Worm (Caenorhabditis elegans) whole organism, L2 larva: ENCODE measurements around the gene C53A3.1.

ENCODE experiments used
- R02D3.7 ChIP-seq: fragments of 150-350 bp; optimal IDR thresholded peaks from 2 replicates; lab custom pipeline; 2014; ENCODE audit warnings: missing biosample characterization, missing genetic modification characterization
- Y55F3AM.14 ChIP-seq: fragments of 200-800 bp; sonication (Bioruptor generic); optimal IDR thresholded peaks from 2 replicates; lab custom pipeline; 2018; ENCODE audit warnings: mild to moderate bottlenecking, missing genetic modification characterization, missing compliant biosample characterization
- ZK546.5 ChIP-seq: sonication (generic microtip); optimal IDR thresholded peaks from 2 replicates; lab custom pipeline; 2017; ENCODE audit warnings: missing biosample characterization, missing genetic modification characterization
- alr-1 ChIP-seq: fragments of 150-350 bp; optimal IDR thresholded peaks from 2 replicates; lab custom pipeline; 2014; ENCODE audit warnings: missing biosample characterization, missing genetic modification characterization
- ama-1 ChIP-seq: fragments of 150-350 bp; optimal IDR thresholded peaks from 2 replicates; lab custom pipeline; 2018; ENCODE audit warnings: inconsistent platforms
- blmp-1 ChIP-seq: sonication (generic microtip); optimal IDR thresholded peaks from 2 replicates; lab custom pipeline; 2017; ENCODE audit warnings: missing genetic modification characterization, mild to moderate bottlenecking, missing compliant biosample characterization, antibody characterized with exemption, moderate library complexity; ENCODE audit not compliant: insufficient read depth
- ceh-16 ChIP-seq: fragments of 150-350 bp; optimal IDR thresholded peaks from 2 replicates; lab custom pipeline; 2014; ENCODE audit warnings: missing biosample characterization, missing genetic modification characterization
- ceh-82 ChIP-seq: fragments of 150-350 bp; optimal IDR thresholded peaks from 2 replicates; lab custom pipeline; 2014; ENCODE audit warnings: missing biosample characterization, missing genetic modification characterization
- crh-2 ChIP-seq: sonication (generic microtip); optimal IDR thresholded peaks from 2 replicates; lab custom pipeline; 2017; ENCODE audit warnings: missing biosample characterization, missing genetic modification characterization
- dmd-4 ChIP-seq: sonication (generic microtip); optimal IDR thresholded peaks from 2 replicates; lab custom pipeline; 2017; ENCODE audit warnings: missing biosample characterization, missing genetic modification characterization
- elt-1 ChIP-seq: fragments of 150-350 bp; optimal IDR thresholded peaks from 2 replicates; lab custom pipeline; 2014; ENCODE audit warnings: missing biosample characterization, missing genetic modification characterization
- elt-3 ChIP-seq: sonication (generic microtip); optimal IDR thresholded peaks from 2 replicates; lab custom pipeline; 2017; ENCODE audit warnings: missing biosample characterization, missing genetic modification characterization
- fos-1 ChIP-seq: fragments of 150-350 bp; optimal IDR thresholded peaks from 2 replicates; lab custom pipeline; 2014; ENCODE audit warnings: missing biosample characterization, missing genetic modification characterization
- gmeb-1 ChIP-seq: fragments of 150-350 bp; optimal IDR thresholded peaks from 2 replicates; lab custom pipeline; 2014; ENCODE audit warnings: missing biosample characterization, missing genetic modification characterization
- lin-13 ChIP-seq: fragments of 150-350 bp; optimal IDR thresholded peaks from 2 replicates; lab custom pipeline; 2014; ENCODE audit warnings: missing biosample characterization, missing genetic modification reagents, missing genetic modification characterization
- lsy-2 ChIP-seq, 2 experiments: fragments of 150-350 bp in 1 of 2; sonication (generic microtip) in 1 of 2; optimal IDR thresholded peaks; 2 replicates each; lab custom pipeline; 2014 to 2017; ENCODE audit warnings: missing biosample characterization in 2 of 2, missing genetic modification characterization in 2 of 2
- mab-5 ChIP-seq: fragments of 150-350 bp; optimal IDR thresholded peaks from 2 replicates; lab custom pipeline; 2014; ENCODE audit warnings: missing biosample characterization, missing genetic modification characterization
- mbf-1 ChIP-seq: sonication (generic microtip); optimal IDR thresholded peaks from 2 replicates; lab custom pipeline; 2017; ENCODE audit warnings: missing biosample characterization, missing genetic modification characterization
- mdl-1 ChIP-seq, 2 experiments: fragments of 150-350 bp in 1 of 2; sonication (generic microtip) in 1 of 2; optimal IDR thresholded peaks; 2 replicates each; lab custom pipeline; 2017; ENCODE audit warnings: missing biosample characterization in 2 of 2, missing genetic modification characterization in 2 of 2
- nhr-11 ChIP-seq: fragments of 150-350 bp; optimal IDR thresholded peaks from 2 replicates; lab custom pipeline; 2014; ENCODE audit warnings: missing biosample characterization, missing genetic modification characterization
- nhr-129 ChIP-seq: fragments of 150-350 bp; optimal IDR thresholded peaks from 2 replicates; lab custom pipeline; 2014; ENCODE audit warnings: missing biosample characterization, missing genetic modification characterization
- nhr-21 ChIP-seq: fragments of 150-350 bp; optimal IDR thresholded peaks from 2 replicates; lab custom pipeline; 2014; ENCODE audit warnings: missing biosample characterization, missing genetic modification characterization
- nhr-23 ChIP-seq: fragments of 150-350 bp; optimal IDR thresholded peaks from 2 replicates; lab custom pipeline; 2014; ENCODE audit warnings: missing biosample characterization, missing genetic modification reagents, missing genetic modification characterization
- nhr-25 ChIP-seq: fragments of 150-350 bp; sonication (generic microtip); optimal IDR thresholded peaks from 3 replicates; lab custom pipeline; 2014; ENCODE audit warnings: missing biosample characterization, missing genetic modification characterization
- nhr-6 ChIP-seq: fragments of 150-350 bp; optimal IDR thresholded peaks from 2 replicates; lab custom pipeline; 2014; ENCODE audit warnings: missing biosample characterization, missing genetic modification characterization
- nhr-77 ChIP-seq: fragments of 150-350 bp; optimal IDR thresholded peaks from 2 replicates; lab custom pipeline; 2014; ENCODE audit warnings: missing biosample characterization, missing genetic modification characterization
- peb-1 ChIP-seq: fragments of 150-350 bp; optimal IDR thresholded peaks from 2 replicates; lab custom pipeline; 2014; ENCODE audit warnings: missing biosample characterization, missing genetic modification characterization
- sma-9 ChIP-seq, 2 experiments: fragments of 150-350 bp in 1 of 2; sonication (generic microtip) in 1 of 2; optimal IDR thresholded peaks; 2 replicates each; lab custom pipeline; 2014 to 2016; ENCODE audit warnings: missing genetic modification characterization in 2 of 2, mild to moderate bottlenecking in 1 of 2, missing biosample characterization in 1 of 2, missing compliant biosample characterization in 1 of 2, missing genetic modification reagents in 1 of 2, moderate library complexity in 1 of 2
- snpc-4 ChIP-seq: fragments of 150-350 bp; optimal IDR thresholded peaks from 2 replicates; lab custom pipeline; 2014; ENCODE audit warnings: missing biosample characterization, missing genetic modification characterization
- unc-39 ChIP-seq: fragments of 150-350 bp; optimal IDR thresholded peaks from 2 replicates; lab custom pipeline; 2014; ENCODE audit warnings: missing biosample characterization, missing genetic modification characterization
- unc-55 ChIP-seq: fragments of 150-350 bp; sonication (generic microtip); optimal IDR thresholded peaks from 3 replicates; lab custom pipeline; 2014; ENCODE audit warnings: missing biosample characterization, missing genetic modification reagents, missing genetic modification characterization
- unc-62 ChIP-seq: fragments of 150-350 bp; optimal IDR thresholded peaks from 2 replicates; lab custom pipeline; 2014; ENCODE audit warnings: missing biosample characterization, missing genetic modification reagents, missing genetic modification characterization
- zag-1 ChIP-seq: fragments of 150-350 bp; optimal IDR thresholded peaks from 2 replicates; lab custom pipeline; 2014; ENCODE audit warnings: missing biosample characterization, missing genetic modification characterization
- ztf-1 ChIP-seq: fragments of 200-800 bp; sonication (Bioruptor generic); conservative IDR thresholded peaks from 2 replicates; pipeline ENCODE4 v1.3.6; 2022; ENCODE audit warnings: missing genetic modification characterization, missing compliant biosample characterization
- ztf-11 ChIP-seq: sonication (generic microtip); optimal IDR thresholded peaks from 2 replicates; lab custom pipeline; 2017; ENCODE audit warnings: missing biosample characterization, missing genetic modification characterization
- ztf-4 ChIP-seq: fragments of 150-350 bp; optimal IDR thresholded peaks from 2 replicates; lab custom pipeline; 2014; ENCODE audit warnings: missing biosample characterization, missing genetic modification characterization

C53A3.1 gene

DNA sequence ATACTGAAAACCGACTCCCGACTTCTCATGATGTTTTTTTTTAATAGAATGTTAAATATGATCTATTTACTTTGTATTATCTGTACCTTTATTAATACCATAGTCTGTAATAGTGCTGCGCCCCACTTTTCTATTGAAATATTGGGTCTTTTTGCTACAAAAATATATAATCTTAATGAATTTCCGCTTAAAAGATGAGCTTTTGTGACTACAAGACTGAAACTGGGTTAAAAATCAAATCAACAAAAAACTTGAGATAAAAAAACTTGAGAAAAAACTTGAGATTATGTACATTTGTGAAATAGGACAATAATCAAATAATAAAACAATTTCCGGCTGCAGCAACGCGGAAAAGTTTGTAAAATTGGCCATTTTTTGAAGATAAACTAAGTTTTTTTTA, 29.2 kb downstream of the C53A3.1 start, which contains the start of gene K09H11.15:
TSS of gene K09H11.15 (minus strand) at position 101 of the 400 bp plus-strand sequence.
- TF ChIP-seq ztf-11 (no peak), ama-1 (lab: Kevin White, UChicago) (no peak), mab-5 (tag; lab: Kevin White, UChicago) (no peak), nhr-11 (tag; lab: Kevin White, UChicago) (no peak), unc-39 (tag; lab: Kevin White, UChicago) (no peak), nhr-25 (tag; lab: Kevin White, UChicago) (no peak), unc-62 (GFP tag; lab: Kevin White, UChicago) (no peak), nhr-77 (tag; lab: Kevin White, UChicago) (no peak), fos-1 (no peak), mbf-1 (tag; lab: Kevin White, UChicago) (no peak)

DNA sequence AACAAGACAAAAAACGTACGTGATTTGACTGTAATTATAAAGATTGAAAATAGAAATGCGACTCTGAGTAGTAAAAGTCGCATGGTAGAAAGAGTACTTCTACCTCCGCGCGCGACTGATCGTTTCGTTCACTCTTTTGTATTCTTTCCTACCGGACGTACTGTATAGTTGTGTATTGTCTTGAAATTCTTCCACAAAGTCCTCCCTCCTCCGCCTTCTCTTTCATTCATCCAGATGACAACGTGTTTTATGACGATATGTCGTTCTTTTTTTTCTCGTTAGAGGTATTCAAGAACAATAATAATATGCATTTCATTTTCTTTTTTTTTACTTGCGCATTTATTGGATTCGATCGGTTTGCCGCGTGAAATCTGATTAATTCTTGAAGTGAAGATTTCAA, 33.6 kb downstream of the C53A3.1 start, which contains the start of gene K09H11.4:
TSS of gene K09H11.4 (minus strand) at position 101 of the 400 bp plus-strand sequence.
- TF ChIP-seq unc-39 (tag; lab: Kevin White, UChicago), result no peak
- no peak for TF ChIP-seq ZK546.5
- no peak for TF ChIP-seq gmeb-1 (tag; lab: Kevin White, UChicago)
- no peak for TF ChIP-seq lin-13 (GFP tag; lab: Kevin White, UChicago)
- TF ChIP-seq unc-62 (GFP tag; lab: Kevin White, UChicago), result no peak
- TF ChIP-seq lsy-2 (tag; optimal IDR thresholded peaks at IDR 0.05; lab: Kevin White, UChicago), result no peak
- no peak for TF ChIP-seq nhr-23 (tag; lab: Kevin White, UChicago)

DNA sequence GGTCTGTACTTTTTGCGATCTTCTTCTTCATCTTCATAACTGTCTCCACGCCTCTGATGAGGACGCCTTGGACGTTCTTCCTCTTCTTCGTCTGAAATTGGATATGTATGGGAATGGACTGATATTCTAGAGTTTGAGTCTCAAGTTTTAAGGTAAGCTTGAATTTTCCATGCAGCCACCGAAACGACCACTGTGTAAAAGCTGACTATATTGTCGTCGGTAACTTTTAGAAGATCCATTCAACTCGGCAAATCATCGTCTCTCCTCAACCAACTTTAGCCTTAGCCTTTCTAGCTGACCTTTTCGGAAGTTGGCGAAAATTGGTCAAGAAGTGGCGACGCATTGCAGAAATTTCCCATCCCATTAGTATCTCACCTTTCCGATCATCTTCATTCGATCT, 35.6 kb downstream of the C53A3.1 start:
- TF ChIP-seq nhr-21 (tag; lab: Kevin White, UChicago) (no peak), lin-13 (GFP tag; lab: Kevin White, UChicago) (no peak), ceh-82 (tag; lab: Kevin White, UChicago) (no peak), elt-3 (no peak), gmeb-1 (tag; lab: Kevin White, UChicago) (no peak), unc-39 (tag; lab: Kevin White, UChicago) (no peak), lsy-2 (tag; optimal IDR thresholded peaks at IDR 0.05; lab: Kevin White, UChicago) (no peak), fos-1 (no peak), crh-2 (tag; lab: Kevin White, UChicago) (no peak), ztf-4 (no peak), ZK546.5 (no peak), R02D3.7 (no peak), elt-1 (tag; lab: Kevin White, UChicago) (no peak), unc-62 (GFP tag; lab: Kevin White, UChicago) (no peak)

DNA sequence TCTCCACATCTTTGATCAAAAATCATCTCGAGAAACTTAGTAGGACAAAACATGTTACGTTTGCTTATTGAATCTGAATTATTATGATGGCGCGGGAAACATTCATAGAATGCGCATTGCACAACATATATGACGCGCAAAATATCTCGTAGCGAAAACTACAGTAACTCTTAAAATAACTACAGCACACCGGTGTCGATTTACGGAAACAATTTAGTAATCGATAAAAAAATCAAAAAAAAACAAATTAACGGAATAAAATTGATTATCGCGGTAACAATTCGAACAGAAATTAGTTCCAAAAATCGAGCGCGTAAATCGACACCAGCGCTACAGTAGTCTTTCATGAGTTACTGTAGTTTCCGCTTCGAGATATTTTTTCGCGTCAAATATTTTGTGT, 37.9 kb downstream of the C53A3.1 start:
- no peak for TF ChIP-seq nhr-129 (tag; lab: Kevin White, UChicago)
- TF ChIP-seq fos-1, result no peak
- TF ChIP-seq unc-55, result no peak
- no peak for TF ChIP-seq elt-1 (tag; lab: Kevin White, UChicago)
- no peak for TF ChIP-seq unc-39 (tag; lab: Kevin White, UChicago)
- no peak for TF ChIP-seq ztf-4
- no peak for TF ChIP-seq unc-62 (GFP tag; lab: Kevin White, UChicago)
- no peak for TF ChIP-seq peb-1 (tag; lab: Kevin White, UChicago)
- no peak for TF ChIP-seq Y55F3AM.14 (GFP tag; lab: Kevin White, UChicago)
- no peak for TF ChIP-seq nhr-6 (tag; lab: Kevin White, UChicago)
- no peak for TF ChIP-seq alr-1 (tag; lab: Kevin White, UChicago)
- no peak for TF ChIP-seq R02D3.7
- TF ChIP-seq mdl-1 (tag; optimal IDR thresholded peaks at IDR 0.05; lab: Kevin White, UChicago), result no peak

DNA sequence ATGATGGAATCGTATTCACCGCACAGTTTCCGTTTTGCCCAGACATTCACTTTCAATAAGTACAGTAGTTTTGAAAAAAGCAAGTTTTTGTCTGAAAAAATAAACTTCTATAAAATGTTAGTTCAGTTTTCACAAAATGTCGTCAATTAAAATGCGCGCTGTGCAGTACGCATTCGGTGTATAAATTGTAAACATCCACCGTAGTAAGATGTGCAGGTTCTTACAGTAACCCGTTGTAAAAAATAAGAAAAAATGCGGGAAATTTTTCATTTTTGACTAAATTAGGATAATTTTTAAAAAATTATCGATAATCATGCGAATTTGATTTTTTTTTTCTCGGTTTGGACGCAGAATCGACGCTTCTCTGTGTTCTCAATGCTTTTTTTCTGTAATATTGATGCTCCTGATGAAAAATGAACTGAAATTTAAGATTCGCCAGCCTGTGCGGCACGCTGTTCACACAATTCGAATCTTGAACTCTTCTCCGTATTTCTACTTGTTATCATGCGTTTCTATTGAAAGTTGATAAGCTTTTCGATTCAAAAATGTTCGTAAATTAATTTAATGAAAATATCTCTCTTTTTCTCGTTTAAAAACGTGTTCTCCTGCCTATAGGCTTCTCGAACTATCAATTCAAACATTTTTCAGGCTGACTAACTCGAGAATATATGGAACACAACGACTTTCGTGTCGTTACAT, 42.6 kb downstream of the C53A3.1 start, which contains the start of gene rga-3:
TSS of gene rga-3 (plus strand) at position 649 of the 699 bp plus-strand sequence.
- no peak for TF ChIP-seq nhr-23 (tag; lab: Kevin White, UChicago)
- TF ChIP-seq sma-9 (GFP tag; optimal IDR thresholded peaks at IDR 0.05; lab: Kevin White, UChicago), result no peak
- no peak for TF ChIP-seq sma-9 (tag; optimal IDR thresholded peaks at IDR 0.05; lab: Kevin White, UChicago)
- TF ChIP-seq unc-55, result no peak
- no peak for TF ChIP-seq mab-5 (tag; lab: Kevin White, UChicago)
- TF ChIP-seq ama-1 (lab: Kevin White, UChicago), result no peak
- no peak for TF ChIP-seq ceh-82 (tag; lab: Kevin White, UChicago)
- TF ChIP-seq blmp-1, result no peak
- TF ChIP-seq Y55F3AM.14 (GFP tag; lab: Kevin White, UChicago), result no peak
- TF ChIP-seq dmd-4, result no peak
- TF ChIP-seq ztf-1, result no peak
- no peak for TF ChIP-seq alr-1 (tag; lab: Kevin White, UChicago)
- TF ChIP-seq elt-1 (tag; lab: Kevin White, UChicago), result no peak
- no peak for TF ChIP-seq zag-1 (tag; lab: Kevin White, UChicago)
- TF ChIP-seq peb-1 (tag; lab: Kevin White, UChicago), result no peak
- TF ChIP-seq ceh-16 (tag; lab: Kevin White, UChicago), result no peak
- TF ChIP-seq snpc-4 (tag; lab: Kevin White, UChicago), result no peak
- TF ChIP-seq, all 48 proteins: peak for 0
